Worm (Caenorhabditis elegans): ENCODE measurements around the gene dot-1.4.

- TF ChIP-seq ets-7 (tag; optimal IDR thresholded peaks at IDR 0.05), result no peak
- TF ChIP-seq pes-1 (GFP tag; IDR thresholded peaks at IDR 0.05), result no peak
- TF ChIP-seq ama-1 (optimal IDR thresholded peaks at IDR 0.05), result no peak
- no peak for TF ChIP-seq ceh-36 (tag; optimal IDR thresholded peaks at IDR 0.05)
- no peak for TF ChIP-seq hmg-4 (GFP tag; optimal IDR thresholded peaks at IDR 0.05)
- TF ChIP-seq ceh-13 (GFP tag; optimal IDR thresholded peaks at IDR 0.05), result no peak
- no peak for TF ChIP-seq hnd-1 (tag; optimal IDR thresholded peaks at IDR 0.05)
- no peak for TF ChIP-seq flt-1 (GFP tag; IDR thresholded peaks at IDR 0.05)
- TF ChIP-seq sea-1 (GFP tag; conservative IDR thresholded peaks at IDR 0.05), result no peak
- no peak for TF ChIP-seq hmbx-1 (tag; optimal IDR thresholded peaks at IDR 0.05)
Observed at ce11 chrX:11916705-11917104, 14.8 kb downstream of the dot-1.4 start, which contains the start of gene Y62H9A.13.
